Worm (Caenorhabditis elegans) whole organism, L2 larva: ENCODE data around the gene szy-20.

ENCODE experiments used
- C34F6.9 ChIP-seq: fragments of 150-350 bp; optimal IDR thresholded peaks from 2 replicates; lab custom pipeline; 2014; ENCODE audit warnings: missing biosample characterization, missing genetic modification characterization
- F13H6.1 ChIP-seq: sonication (generic microtip); optimal IDR thresholded peaks from 2 replicates; lab custom pipeline; 2016; ENCODE audit warnings: missing genetic modification characterization, missing compliant biosample characterization
- R02D3.7 ChIP-seq: fragments of 150-350 bp; optimal IDR thresholded peaks from 2 replicates; lab custom pipeline; 2014; ENCODE audit warnings: missing biosample characterization, missing genetic modification characterization
- Y55F3AM.14 ChIP-seq: fragments of 200-800 bp; sonication (Bioruptor generic); optimal IDR thresholded peaks from 2 replicates; lab custom pipeline; 2018; ENCODE audit warnings: mild to moderate bottlenecking, missing genetic modification characterization, missing compliant biosample characterization
- ZK546.5 ChIP-seq: sonication (generic microtip); optimal IDR thresholded peaks from 2 replicates; lab custom pipeline; 2017; ENCODE audit warnings: missing biosample characterization, missing genetic modification characterization
- alr-1 ChIP-seq: fragments of 150-350 bp; optimal IDR thresholded peaks from 2 replicates; lab custom pipeline; 2014; ENCODE audit warnings: missing biosample characterization, missing genetic modification characterization
- aly-2 ChIP-seq: fragments of 150-350 bp; optimal IDR thresholded peaks from 2 replicates; lab custom pipeline; 2014; ENCODE audit warnings: missing biosample characterization, missing genetic modification characterization
- ama-1 ChIP-seq: fragments of 150-350 bp; optimal IDR thresholded peaks from 2 replicates; lab custom pipeline; 2018; ENCODE audit warnings: inconsistent platforms
- blmp-1 ChIP-seq: sonication (generic microtip); optimal IDR thresholded peaks from 2 replicates; lab custom pipeline; 2017; ENCODE audit warnings: missing genetic modification characterization, mild to moderate bottlenecking, missing compliant biosample characterization, antibody characterized with exemption, moderate library complexity; ENCODE audit not compliant: insufficient read depth
- ceh-16 ChIP-seq: fragments of 150-350 bp; optimal IDR thresholded peaks from 2 replicates; lab custom pipeline; 2014; ENCODE audit warnings: missing biosample characterization, missing genetic modification characterization
- ceh-82 ChIP-seq: fragments of 150-350 bp; optimal IDR thresholded peaks from 2 replicates; lab custom pipeline; 2014; ENCODE audit warnings: missing biosample characterization, missing genetic modification characterization
- crh-2 ChIP-seq: sonication (generic microtip); optimal IDR thresholded peaks from 2 replicates; lab custom pipeline; 2017; ENCODE audit warnings: missing biosample characterization, missing genetic modification characterization
- dmd-4 ChIP-seq: sonication (generic microtip); optimal IDR thresholded peaks from 2 replicates; lab custom pipeline; 2017; ENCODE audit warnings: missing biosample characterization, missing genetic modification characterization
- egl-27 ChIP-seq: sonication (generic microtip); optimal IDR thresholded peaks from 3 replicates; lab custom pipeline; 2017; ENCODE audit warnings: missing biosample characterization, missing genetic modification reagents, missing genetic modification characterization
- elt-1 ChIP-seq: fragments of 150-350 bp; optimal IDR thresholded peaks from 2 replicates; lab custom pipeline; 2014; ENCODE audit warnings: missing biosample characterization, missing genetic modification characterization
- elt-3 ChIP-seq: sonication (generic microtip); optimal IDR thresholded peaks from 2 replicates; lab custom pipeline; 2017; ENCODE audit warnings: missing biosample characterization, missing genetic modification characterization
- fos-1 ChIP-seq: fragments of 150-350 bp; optimal IDR thresholded peaks from 2 replicates; lab custom pipeline; 2014; ENCODE audit warnings: missing biosample characterization, missing genetic modification characterization
- gmeb-1 ChIP-seq: fragments of 150-350 bp; optimal IDR thresholded peaks from 2 replicates; lab custom pipeline; 2014; ENCODE audit warnings: missing biosample characterization, missing genetic modification characterization
- lin-11 ChIP-seq: fragments of 150-350 bp; sonication (generic microtip); optimal IDR thresholded peaks from 2 replicates; lab custom pipeline; 2014; ENCODE audit warnings: missing biosample characterization, missing genetic modification characterization, inconsistent platforms, mixed read lengths
- lin-13 ChIP-seq: fragments of 150-350 bp; optimal IDR thresholded peaks from 2 replicates; lab custom pipeline; 2014; ENCODE audit warnings: missing biosample characterization, missing genetic modification reagents, missing genetic modification characterization
- lin-39 ChIP-seq: fragments of 150-350 bp; optimal IDR thresholded peaks from 2 replicates; lab custom pipeline; 2014; ENCODE audit warnings: missing biosample characterization, missing genetic modification reagents, missing genetic modification characterization
- lsy-2 ChIP-seq, 2 experiments: fragments of 150-350 bp in 1 of 2; sonication (generic microtip) in 1 of 2; optimal IDR thresholded peaks; 2 replicates each; lab custom pipeline; 2014 to 2017; ENCODE audit warnings: missing biosample characterization in 2 of 2, missing genetic modification characterization in 2 of 2
- mab-5 ChIP-seq: fragments of 150-350 bp; optimal IDR thresholded peaks from 2 replicates; lab custom pipeline; 2014; ENCODE audit warnings: missing biosample characterization, missing genetic modification characterization
- mbf-1 ChIP-seq: sonication (generic microtip); optimal IDR thresholded peaks from 2 replicates; lab custom pipeline; 2017; ENCODE audit warnings: missing biosample characterization, missing genetic modification characterization
- mdl-1 ChIP-seq, 2 experiments: fragments of 150-350 bp in 1 of 2; sonication (generic microtip) in 1 of 2; optimal IDR thresholded peaks; 2 replicates each; lab custom pipeline; 2017; ENCODE audit warnings: missing biosample characterization in 2 of 2, missing genetic modification characterization in 2 of 2
- nhr-10 ChIP-seq: sonication (generic microtip); optimal IDR thresholded peaks from 2 replicates; lab custom pipeline; 2017; ENCODE audit warnings: missing biosample characterization, missing genetic modification characterization
- nhr-11 ChIP-seq: fragments of 150-350 bp; optimal IDR thresholded peaks from 2 replicates; lab custom pipeline; 2014; ENCODE audit warnings: missing biosample characterization, missing genetic modification characterization
- nhr-12 ChIP-seq: fragments of 150-350 bp; optimal IDR thresholded peaks from 2 replicates; lab custom pipeline; 2014; ENCODE audit warnings: missing biosample characterization, missing genetic modification characterization
- nhr-129 ChIP-seq: fragments of 150-350 bp; optimal IDR thresholded peaks from 2 replicates; lab custom pipeline; 2014; ENCODE audit warnings: missing biosample characterization, missing genetic modification characterization
- nhr-21 ChIP-seq: fragments of 150-350 bp; optimal IDR thresholded peaks from 2 replicates; lab custom pipeline; 2014; ENCODE audit warnings: missing biosample characterization, missing genetic modification characterization
- nhr-23 ChIP-seq: fragments of 150-350 bp; optimal IDR thresholded peaks from 2 replicates; lab custom pipeline; 2014; ENCODE audit warnings: missing biosample characterization, missing genetic modification reagents, missing genetic modification characterization
- nhr-237 ChIP-seq: fragments of 150-350 bp; optimal IDR thresholded peaks from 2 replicates; lab custom pipeline; 2014; ENCODE audit warnings: missing biosample characterization, missing genetic modification characterization
- nhr-25 ChIP-seq: fragments of 150-350 bp; sonication (generic microtip); optimal IDR thresholded peaks from 3 replicates; lab custom pipeline; 2014; ENCODE audit warnings: missing biosample characterization, missing genetic modification characterization
- nhr-77 ChIP-seq: fragments of 150-350 bp; optimal IDR thresholded peaks from 2 replicates; lab custom pipeline; 2014; ENCODE audit warnings: missing biosample characterization, missing genetic modification characterization
- peb-1 ChIP-seq: fragments of 150-350 bp; optimal IDR thresholded peaks from 2 replicates; lab custom pipeline; 2014; ENCODE audit warnings: missing biosample characterization, missing genetic modification characterization
- sem-4 ChIP-seq: fragments of 150-350 bp; optimal IDR thresholded peaks from 2 replicates; lab custom pipeline; 2014; ENCODE audit warnings: missing biosample characterization, missing genetic modification reagents, missing genetic modification characterization
- skn-1 ChIP-seq: sonication (generic microtip); optimal IDR thresholded peaks from 2 replicates; lab custom pipeline; 2017; ENCODE audit warnings: missing biosample characterization, missing genetic modification characterization
- sma-3 ChIP-seq: sonication (generic microtip); optimal IDR thresholded peaks from 2 replicates; lab custom pipeline; 2016; ENCODE audit warnings: missing genetic modification reagents, missing genetic modification characterization, missing compliant biosample characterization
- sma-9 ChIP-seq, 2 experiments: fragments of 150-350 bp in 1 of 2; sonication (generic microtip) in 1 of 2; optimal IDR thresholded peaks; 2 replicates each; lab custom pipeline; 2014 to 2016; ENCODE audit warnings: missing genetic modification characterization in 2 of 2, mild to moderate bottlenecking in 1 of 2, missing biosample characterization in 1 of 2, missing compliant biosample characterization in 1 of 2, missing genetic modification reagents in 1 of 2, moderate library complexity in 1 of 2
- snpc-4 ChIP-seq: fragments of 150-350 bp; optimal IDR thresholded peaks from 2 replicates; lab custom pipeline; 2014; ENCODE audit warnings: missing biosample characterization, missing genetic modification characterization
- unc-39 ChIP-seq: fragments of 150-350 bp; optimal IDR thresholded peaks from 2 replicates; lab custom pipeline; 2014; ENCODE audit warnings: missing biosample characterization, missing genetic modification characterization
- unc-55 ChIP-seq: fragments of 150-350 bp; sonication (generic microtip); optimal IDR thresholded peaks from 3 replicates; lab custom pipeline; 2014; ENCODE audit warnings: missing biosample characterization, missing genetic modification reagents, missing genetic modification characterization
- unc-62 ChIP-seq: fragments of 150-350 bp; optimal IDR thresholded peaks from 2 replicates; lab custom pipeline; 2014; ENCODE audit warnings: missing biosample characterization, missing genetic modification reagents, missing genetic modification characterization
- zag-1 ChIP-seq: fragments of 150-350 bp; optimal IDR thresholded peaks from 2 replicates; lab custom pipeline; 2014; ENCODE audit warnings: missing biosample characterization, missing genetic modification characterization

The szy-20 gene

ce11 chrII:8973516-8974043 lies 4.4 kb upstream of the szy-20 start, which contains the start of gene tomm-40:
Gene tomm-40, minus strand, starts transcription at chrII:8973566.
- no peak for TF ChIP-seq crh-2 (tag; lab: Kevin White, UChicago)
- TF ChIP-seq gmeb-1 (tag; lab: Kevin White, UChicago), result no peak
- no peak for TF ChIP-seq snpc-4 (tag; lab: Kevin White, UChicago)
- no peak for TF ChIP-seq F13H6.1 (tag; lab: Kevin White, UChicago)
- peak; percentile 39 for TF ChIP-seq C34F6.9 (tag; lab: Kevin White, UChicago)
- no peak for TF ChIP-seq peb-1 (tag; lab: Kevin White, UChicago)
- no peak for TF ChIP-seq nhr-129 (tag; lab: Kevin White, UChicago)
- no peak for TF ChIP-seq aly-2 (tag; lab: Kevin White, UChicago)
- TF ChIP-seq unc-55 (GFP tag; lab: Kevin White, UChicago), result peak; percentile 37
- no peak for TF ChIP-seq ceh-16 (tag; lab: Kevin White, UChicago)
- no peak for TF ChIP-seq ama-1
- no peak for TF ChIP-seq egl-27
- no peak for TF ChIP-seq nhr-10
- no peak for TF ChIP-seq lin-11 (tag; lab: Kevin White, UChicago)

DNA sequence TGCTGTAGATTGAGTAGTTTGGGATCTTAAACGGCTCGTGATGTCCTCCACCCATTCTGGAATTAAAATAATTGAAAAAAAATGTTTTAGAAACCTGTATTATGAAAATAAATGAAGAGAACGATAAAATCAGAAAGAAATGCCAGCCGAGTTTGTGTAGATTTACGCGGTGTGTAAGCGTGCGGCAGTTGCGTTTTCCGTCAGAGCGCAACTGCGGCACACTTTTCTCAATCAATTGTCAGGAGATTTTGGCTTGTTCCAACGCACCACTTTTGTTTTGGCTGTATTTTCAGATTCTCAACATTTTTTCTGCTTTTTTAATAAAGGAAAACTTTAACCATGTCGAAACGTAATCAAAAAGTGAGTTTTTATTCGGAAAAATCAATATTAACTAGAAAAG lies 4.3 kb downstream of the szy-20 start, which contains the start of the genes ndub-3 and C18E9.2:
ndub-3 (minus strand) TSS at position 56 of the 400 bp plus-strand sequence.
C18E9.2 (plus strand) TSS at position 172 of the 400 bp plus-strand sequence.
- TF ChIP-seq lin-39 (tag; lab: Kevin White, UChicago) (no peak), elt-3 (tag; lab: Kevin White, UChicago) (no peak), lin-11 (tag; lab: Kevin White, UChicago) (peak; percentile 52), elt-1 (tag; lab: Kevin White, UChicago) (no peak), snpc-4 (tag; lab: Kevin White, UChicago) (no peak), ceh-82 (no peak), peb-1 (tag; lab: Kevin White, UChicago) (no peak), ceh-16 (tag; lab: Kevin White, UChicago) (no peak), crh-2 (tag; lab: Kevin White, UChicago) (peak; percentile 40), dmd-4 (tag; lab: Kevin White, UChicago) (no peak), sma-3 (GFP tag; lab: Kevin White, UChicago) (no peak), unc-55 (GFP tag; lab: Kevin White, UChicago) (peak; percentile 78), F13H6.1 (tag; lab: Kevin White, UChicago) (no peak), nhr-25 (no peak), sem-4 (tag; lab: Kevin White, UChicago) (no peak), Y55F3AM.14 (no peak), nhr-237 (tag; lab: Kevin White, UChicago) (no peak), nhr-77 (no peak), nhr-12 (tag; lab: Kevin White, UChicago) (no peak), R02D3.7 (no peak), nhr-11 (no peak), nhr-23 (tag; lab: Kevin White, UChicago) (no peak), fos-1 (tag; lab: Kevin White, UChicago) (peak; percentile 32), zag-1 (tag; lab: Kevin White, UChicago) (no peak), gmeb-1 (tag; lab: Kevin White, UChicago) (no peak), C34F6.9 (tag; lab: Kevin White, UChicago) (peak; percentile 55), nhr-10 (no peak), unc-39 (tag; lab: Kevin White, UChicago) (no peak), blmp-1 (tag; lab: Kevin White, UChicago) (no peak), mab-5 (tag; lab: Kevin White, UChicago) (no peak), mbf-1 (no peak), nhr-21 (tag; lab: Kevin White, UChicago) (no peak), nhr-129 (tag; lab: Kevin White, UChicago) (peak; percentile 60), egl-27 (no peak), sma-9 (GFP tag; optimal IDR thresholded peaks at IDR 0.05; lab: Kevin White, UChicago) (no peak), sma-9 (tag; optimal IDR thresholded peaks at IDR 0.05; lab: Kevin White, UChicago) (no peak), mdl-1 (tag; optimal IDR thresholded peaks at IDR 0.05; lab: Kevin White, UChicago) (no peak), aly-2 (tag; lab: Kevin White, UChicago) (no peak), alr-1 (tag; lab: Kevin White, UChicago) (no peak), skn-1 (tag; lab: Kevin White, UChicago) (no peak), unc-62 (GFP tag; lab: Kevin White, UChicago) (no peak), lsy-2 (tag; optimal IDR thresholded peaks at IDR 0.05; lab: Kevin White, UChicago) (peak in 1 of 2 experiments; percentile 66), ZK546.5 (no peak), lin-13 (GFP tag; lab: Kevin White, UChicago) (no peak)
